Fruit fly (Drosophila melanogaster) S2 (cell line): ENCODE results near the gene WASp.

ENCODE experiments used
- CG8478 ChIP-seq: fragments of >200 bp; optimal IDR thresholded peaks from 2 replicates; lab custom pipeline; 2018
- CTCF ChIP-seq, 2 experiments: fragments of >200 bp; optimal IDR thresholded peaks; 2 replicates each; lab custom pipeline; 2018

DNA sequence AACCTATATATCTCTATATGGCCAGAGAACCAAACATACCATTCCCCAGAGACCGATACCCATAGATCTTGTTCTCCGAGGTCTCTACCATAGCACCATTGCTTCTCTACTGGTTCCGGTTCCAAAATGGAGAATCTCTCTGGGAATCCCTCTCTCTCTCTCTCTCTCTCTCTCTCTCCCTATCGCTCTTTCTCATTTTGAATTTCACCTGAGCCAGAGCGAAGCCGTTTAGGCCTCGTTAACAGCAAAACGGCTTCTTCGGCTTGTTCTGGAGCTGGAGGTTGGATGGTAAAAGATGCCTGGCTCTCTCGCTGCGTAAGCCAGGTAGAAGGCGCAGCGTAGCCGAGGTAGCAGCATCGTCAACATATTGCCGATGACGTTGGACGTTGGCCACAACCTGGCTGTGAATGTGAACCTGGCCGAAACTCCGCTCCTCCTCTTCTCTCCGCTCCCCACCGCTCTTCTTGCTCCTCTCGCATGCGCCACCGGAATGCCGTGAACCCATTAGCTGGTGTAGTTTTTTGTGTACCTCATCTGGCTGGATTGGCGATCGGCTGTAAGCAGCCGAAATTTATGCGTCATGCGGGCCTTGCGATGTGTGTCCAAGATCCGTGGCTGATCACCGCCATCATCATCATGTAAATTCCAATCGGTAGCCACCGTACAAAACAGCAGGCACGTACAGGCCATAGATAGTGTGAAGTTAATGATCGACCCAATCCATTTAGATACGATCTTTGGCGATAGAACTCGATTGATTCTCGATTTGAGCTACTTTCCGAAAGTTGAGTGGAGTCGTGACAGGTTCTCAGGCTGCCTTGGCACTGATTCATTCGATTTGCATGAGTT is 29.7 kb upstream of the WASp start:
- TF ChIP-seq CG8478 (lab: Kevin White, UChicago) (no peak), CTCF (optimal IDR thresholded peaks at IDR 0.05; lab: Kevin White, UChicago) (no peak)
